Worm (Caenorhabditis elegans): ENCODE results near the gene Y55D5A.4.
A peak's percentile ranks its signal among the peaks of the same experiment; 100 is the strongest.

The Y55D5A.4 gene

ce11 chrIII:2989957-2990356 lies at the start of gene Y55D5A.4:
Y55D5A.4 (minus strand) TSS chrIII:2990057.
- TF ChIP-seq ceh-28 (tag; optimal IDR thresholded peaks at IDR 0.05) (no peak), ceh-9 (tag; optimal IDR thresholded peaks at IDR 0.05) (no peak), tbx-2 (tag; optimal IDR thresholded peaks at IDR 0.05) (no peak), ztf-4 (tag; optimal IDR thresholded peaks at IDR 0.05) (no peak), R02D3.7 (tag; optimal IDR thresholded peaks at IDR 0.05) (no peak), skn-1 (tag; optimal IDR thresholded peaks at IDR 0.05) (no peak), lin-15B (tag; optimal IDR thresholded peaks at IDR 0.05) (no peak), zag-1 (tag; optimal IDR thresholded peaks at IDR 0.05) (no peak), mdl-1 (tag; optimal IDR thresholded peaks at IDR 0.05) (no peak), elt-3 (tag; optimal IDR thresholded peaks at IDR 0.05) (no peak), nfya-1 (tag; optimal IDR thresholded peaks at IDR 0.05; ENCODE audit: insufficient read depth) (no peak), ceh-82 (tag; optimal IDR thresholded peaks at IDR 0.05) (no peak), nhr-76 (tag; optimal IDR thresholded peaks at IDR 0.05) (no peak), lin-39 (tag; optimal IDR thresholded peaks at IDR 0.05) (no peak), fos-1 (tag; optimal IDR thresholded peaks at IDR 0.05) (no peak), nhr-11 (tag; optimal IDR thresholded peaks at IDR 0.05) (no peak), ceh-16 (tag; optimal IDR thresholded peaks at IDR 0.05) (no peak)

- no peak for TF ChIP-seq ZK546.5 (tag; optimal IDR thresholded peaks at IDR 0.05)
- peak; percentile 22 for TF ChIP-seq elt-1 (tag; optimal IDR thresholded peaks at IDR 0.05)
- no peak for TF ChIP-seq aly-2 (tag; optimal IDR thresholded peaks at IDR 0.05)
- no peak for TF ChIP-seq ceh-16 (tag; optimal IDR thresholded peaks at IDR 0.05)
- TF ChIP-seq nhr-77 (tag; optimal IDR thresholded peaks at IDR 0.05), result no peak
- no peak for TF ChIP-seq ztf-11 (tag; optimal IDR thresholded peaks at IDR 0.05)
- no peak for TF ChIP-seq R02D3.7 (tag; optimal IDR thresholded peaks at IDR 0.05)
- TF ChIP-seq pha-4 (tag; optimal IDR thresholded peaks at IDR 0.05), result peak; percentile 64
- TF ChIP-seq ztf-4 (tag; optimal IDR thresholded peaks at IDR 0.05), result no peak
- TF ChIP-seq nhr-28 (tag; optimal IDR thresholded peaks at IDR 0.05), result no peak
- peak; percentile 0 for TF ChIP-seq jun-1 (tag; optimal IDR thresholded peaks at IDR 0.05)
- no peak for TF ChIP-seq unc-39 (tag; optimal IDR thresholded peaks at IDR 0.05)
- TF ChIP-seq lin-39 (tag; optimal IDR thresholded peaks at IDR 0.05), result peak; percentile 86
- TF ChIP-seq unc-62 (GFP tag; optimal IDR thresholded peaks at IDR 0.05), result no peak
- no peak for TF ChIP-seq sea-2 (GFP tag; optimal IDR thresholded peaks at IDR 0.05)
- TF ChIP-seq mml-1 (tag; optimal IDR thresholded peaks at IDR 0.05), result no peak
- no peak for TF ChIP-seq nhr-237 (tag; optimal IDR thresholded peaks at IDR 0.05)
- TF ChIP-seq lin-15B (tag; optimal IDR thresholded peaks at IDR 0.05), result peak; percentile 60
- TF ChIP-seq nhr-67 (tag; optimal IDR thresholded peaks at IDR 0.05), result no peak
- TF ChIP-seq ama-1 (optimal IDR thresholded peaks at IDR 0.05), result no peak
- TF ChIP-seq nhr-43 (tag; optimal IDR thresholded peaks at IDR 0.05; ENCODE audit: poor library complexity, severe bottlenecking), result no peak
- no peak for TF ChIP-seq lsy-12 (tag; optimal IDR thresholded peaks at IDR 0.05)
- TF ChIP-seq daf-12 (tag; optimal IDR thresholded peaks at IDR 0.05), result no peak
- peak; percentile 73 for TF ChIP-seq nfya-1 (tag; optimal IDR thresholded peaks at IDR 0.05; ENCODE audit: insufficient read depth)
- TF ChIP-seq egl-27 (tag; optimal IDR thresholded peaks at IDR 0.05), result no peak
- no peak for TF ChIP-seq snpc-4 (tag; optimal IDR thresholded peaks at IDR 0.05)
- no peak for TF ChIP-seq nhr-76 (tag; optimal IDR thresholded peaks at IDR 0.05)
- peak; percentile 1 for TF ChIP-seq tbx-2 (tag; optimal IDR thresholded peaks at IDR 0.05)
- TF ChIP-seq skn-1 (tag; optimal IDR thresholded peaks at IDR 0.05), result no peak
- no peak for TF ChIP-seq ceh-82 (tag; optimal IDR thresholded peaks at IDR 0.05)
- no peak for TF ChIP-seq zag-1 (tag; optimal IDR thresholded peaks at IDR 0.05)
- peak; percentile 43 for TF ChIP-seq mdl-1 (tag; optimal IDR thresholded peaks at IDR 0.05)
- no peak for TF ChIP-seq nhr-12 (tag; optimal IDR thresholded peaks at IDR 0.05)
- TF ChIP-seq fos-1 (tag; optimal IDR thresholded peaks at IDR 0.05), result no peak
- peak; percentile 61 for TF ChIP-seq hmg-11 (tag; optimal IDR thresholded peaks at IDR 0.05)
- no peak for TF ChIP-seq pqm-1 (tag; optimal IDR thresholded peaks at IDR 0.05)
- TF ChIP-seq ceh-9 (tag; optimal IDR thresholded peaks at IDR 0.05), result no peak
- TF ChIP-seq nhr-25 (tag; optimal IDR thresholded peaks at IDR 0.05), result peak; percentile 54
- no peak for TF ChIP-seq elt-3 (tag; optimal IDR thresholded peaks at IDR 0.05)
- no peak for TF ChIP-seq ceh-28 (tag; optimal IDR thresholded peaks at IDR 0.05)
- TF ChIP-seq nhr-23 (tag; optimal IDR thresholded peaks at IDR 0.05), result peak; percentile 4
- no peak for TF ChIP-seq egl-5 (tag; optimal IDR thresholded peaks at IDR 0.05)
- TF ChIP-seq fkh-10 (GFP tag; optimal IDR thresholded peaks at IDR 0.05), result no peak
- no peak for TF ChIP-seq fkh-2 (tag; optimal IDR thresholded peaks at IDR 0.05)
- TF ChIP-seq nhr-11 (tag; optimal IDR thresholded peaks at IDR 0.05), result no peak
- peak; percentile 38 for TF ChIP-seq elt-2 (tag; optimal IDR thresholded peaks at IDR 0.05)
- no peak for TF ChIP-seq eor-1 (tag; optimal IDR thresholded peaks at IDR 0.05)
Measured at ce11 chrIII:3037346-3037745, 47.5 kb upstream of the Y55D5A.4 start.
